Fruit fly (Drosophila melanogaster) whole organism, embryonic: ENCODE measurements around the gene drl.

Experiments used
- B-H1 ChIP-seq: fragments of 200-800 bp; sonication (Bioruptor generic); IDR thresholded peaks from 3 replicates; pipeline ENCODE4 v1.3.6; 2022; ENCODE audit warnings: missing biosample characterization, missing genetic modification characterization
- CG10979 ChIP-seq: fragments of 200-800 bp; sonication (Bioruptor generic); optimal IDR thresholded peaks from 2 replicates; lab custom pipeline; 2018; ENCODE audit warnings: missing biosample characterization, mild to moderate bottlenecking, missing genetic modification characterization, moderate library complexity
- CG1233 ChIP-seq: fragments of 200-800 bp; sonication (Bioruptor generic); optimal IDR thresholded peaks from 4 replicates; lab custom pipeline; 2018; ENCODE audit warnings: missing biosample characterization, mild to moderate bottlenecking, missing genetic modification characterization
- CG17361 ChIP-seq: fragments of 200-800 bp; sonication (Bioruptor generic); IDR thresholded peaks from 3 replicates; pipeline ENCODE4 v1.3.6; 2022; ENCODE audit warnings: missing biosample characterization, missing genetic modification characterization
- CG17385 ChIP-seq: fragments of 200-800 bp; sonication (Bioruptor generic); optimal IDR thresholded peaks from 3 replicates; lab custom pipeline; 2018; ENCODE audit warnings: missing biosample characterization, mild to moderate bottlenecking, missing genetic modification characterization
- CG17829 ChIP-seq: fragments of 200-800 bp; optimal IDR thresholded peaks from 2 replicates; lab custom pipeline; 2019; ENCODE audit warnings: missing biosample characterization, mild to moderate bottlenecking, missing genetic modification characterization, moderate library complexity
- CG18764 ChIP-seq: fragments of 200-800 bp; sonication (Bioruptor generic); optimal IDR thresholded peaks from 3 replicates; lab custom pipeline; 2016; ENCODE audit warnings: missing biosample characterization, missing genetic modification characterization
- CG2199 ChIP-seq: fragments of 200-800 bp; sonication (Bioruptor generic); IDR thresholded peaks from 3 replicates; pipeline ENCODE4 v1.3.6; 2022; ENCODE audit warnings: missing biosample characterization, missing genetic modification characterization
- CG30403 ChIP-seq: fragments of 200-800 bp; sonication (Bioruptor generic); optimal IDR thresholded peaks from 3 replicates; lab custom pipeline; 2016; ENCODE audit warnings: missing biosample characterization, missing genetic modification characterization
- CG31441 ChIP-seq: fragments of 200-800 bp; sonication (Bioruptor generic); IDR thresholded peaks from 2 replicates; pipeline ENCODE4 v1.3.6; 2022; ENCODE audit warnings: missing biosample characterization, missing genetic modification characterization
- CG7556 ChIP-seq: fragments of 200-800 bp; sonication (Bioruptor generic); optimal IDR thresholded peaks from 2 replicates; lab custom pipeline; 2017; ENCODE audit warnings: missing biosample characterization, mild to moderate bottlenecking, missing genetic modification characterization
- CG7786 ChIP-seq: fragments of 200-800 bp; sonication (Bioruptor generic); optimal IDR thresholded peaks from 2 replicates; lab custom pipeline; 2016; ENCODE audit warnings: missing biosample characterization, missing genetic modification characterization
- CG9817 ChIP-seq: fragments of 200-800 bp; sonication (Bioruptor generic); optimal IDR thresholded peaks from 2 replicates; lab custom pipeline; 2018; ENCODE audit warnings: missing biosample characterization, mild to moderate bottlenecking, missing genetic modification characterization, moderate library complexity
- Drgx ChIP-seq: fragments of 200-800 bp; sonication (Bioruptor generic); IDR thresholded peaks from 2 replicates; pipeline ENCODE4 v1.3.6; 2022; ENCODE audit warnings: missing biosample characterization, missing genetic modification characterization
- Ets65A ChIP-seq: fragments of 200-800 bp; sonication (Bioruptor generic); peaks from one replicate; lab custom pipeline; 2016; ENCODE audit warnings: missing biosample characterization, missing genetic modification characterization
- HLHmδ ChIP-seq: fragments of 200-800 bp; sonication (Bioruptor generic); optimal IDR thresholded peaks from 2 replicates; lab custom pipeline; 2018; ENCODE audit warnings: missing biosample characterization, mild to moderate bottlenecking, missing genetic modification characterization, moderate library complexity
- Hmr ChIP-seq: fragments of 200-800 bp; sonication (Bioruptor generic); optimal IDR thresholded peaks from 3 replicates; lab custom pipeline; 2017; ENCODE audit warnings: mild to moderate bottlenecking, missing biosample characterization, missing genetic modification reagents, missing genetic modification characterization
- Med ChIP-seq: fragments of 200-800 bp; sonication (Bioruptor generic); peaks from one replicate; lab custom pipeline; 2016; ENCODE audit warnings: missing biosample characterization, missing genetic modification characterization, mild to moderate bottlenecking, inconsistent platforms, moderate library complexity
- Myb ChIP-seq: fragments of 200-800 bp; sonication (Bioruptor generic); optimal IDR thresholded peaks from 2 replicates; lab custom pipeline; 2016; ENCODE audit warnings: missing biosample characterization, missing genetic modification characterization
- Oli ChIP-seq: fragments of 200-800 bp; sonication (Bioruptor generic); optimal IDR thresholded peaks from 2 replicates; lab custom pipeline; 2018; ENCODE audit warnings: missing biosample characterization, mild to moderate bottlenecking, missing genetic modification characterization, moderate library complexity
- Ptx1 ChIP-seq: fragments of 200-800 bp; sonication (Bioruptor generic); IDR thresholded peaks from 2 replicates; pipeline ENCODE4 v1.3.6; 2022; ENCODE audit warnings: missing biosample characterization, missing genetic modification characterization
- Spps ChIP-seq: fragments of 200-800 bp; sonication (Bioruptor generic); optimal IDR thresholded peaks from 2 replicates; lab custom pipeline; 2018; ENCODE audit warnings: missing biosample characterization, mild to moderate bottlenecking, missing genetic modification characterization
- Usf ChIP-seq: fragments of 200-800 bp; sonication (Bioruptor generic); optimal IDR thresholded peaks from 2 replicates; lab custom pipeline; 2017; ENCODE audit warnings: missing genotype, missing biosample characterization, missing genetic modification characterization
- ara ChIP-seq: fragments of 200-800 bp; sonication (Bioruptor generic); IDR thresholded peaks from 2 replicates; pipeline ENCODE4 v1.3.6; 2022; ENCODE audit warnings: missing biosample characterization, missing genetic modification characterization
- chinmo ChIP-seq: fragments of 200-800 bp; sonication (Bioruptor generic); IDR thresholded peaks from 4 replicates; pipeline ENCODE4 v1.3.6; 2022; ENCODE audit warnings: missing biosample characterization, missing genetic modification characterization; ENCODE audit not compliant: partially characterized antibody
- chm ChIP-seq: fragments of 200-800 bp; sonication (Bioruptor generic); IDR thresholded peaks from 2 replicates; pipeline ENCODE4 v1.3.6; 2022; ENCODE audit warnings: missing biosample characterization, missing genetic modification characterization
- ci ChIP-seq: fragments of 200-800 bp; sonication (Bioruptor generic); IDR thresholded peaks from 3 replicates; pipeline ENCODE4 v1.3.6; 2022; ENCODE audit warnings: missing biosample characterization, missing genetic modification characterization
- crol ChIP-seq: fragments of 200-800 bp; sonication (Bioruptor generic); IDR thresholded peaks from 2 replicates; pipeline ENCODE4 v1.3.6; 2022; ENCODE audit warnings: missing biosample characterization, missing genetic modification characterization
- dmrt99B ChIP-seq: fragments of 200-800 bp; sonication (Bioruptor generic); optimal IDR thresholded peaks from 2 replicates; lab custom pipeline; 2018; ENCODE audit warnings: missing biosample characterization, mild to moderate bottlenecking, missing genetic modification characterization, moderate library complexity
- exex ChIP-seq: fragments of 200-800 bp; sonication (Bioruptor generic); optimal IDR thresholded peaks from 4 replicates; lab custom pipeline; 2018; ENCODE audit warnings: missing biosample characterization, mild to moderate bottlenecking, missing genetic modification characterization, moderate library complexity
- gcm ChIP-seq: fragments of 200-800 bp; sonication (Bioruptor generic); optimal IDR thresholded peaks from 2 replicates; lab custom pipeline; 2019; ENCODE audit warnings: missing biosample characterization, mild to moderate bottlenecking, missing genetic modification characterization, moderate library complexity
- grau ChIP-seq: fragments of 200-800 bp; optimal IDR thresholded peaks from 3 replicates; lab custom pipeline; 2019; ENCODE audit warnings: missing biosample characterization, mild to moderate bottlenecking, missing genetic modification characterization, moderate library complexity
- grn ChIP-seq: fragments of 200-800 bp; sonication (Bioruptor generic); optimal IDR thresholded peaks from 3 replicates; lab custom pipeline; 2017; ENCODE audit warnings: missing biosample characterization, missing genetic modification characterization
- gsb-n ChIP-seq: fragments of 200-800 bp; sonication (Bioruptor generic); optimal IDR thresholded peaks from 3 replicates; lab custom pipeline; 2018; ENCODE audit warnings: missing biosample characterization, mild to moderate bottlenecking, missing genetic modification characterization
- ken ChIP-seq: fragments of 200-800 bp; sonication (Bioruptor generic); IDR thresholded peaks from 3 replicates; pipeline ENCODE4 v1.3.6; 2022; ENCODE audit warnings: missing biosample characterization, missing genetic modification characterization
- nerfin-1 ChIP-seq: fragments of 200-800 bp; sonication (Bioruptor generic); optimal IDR thresholded peaks from 3 replicates; lab custom pipeline; 2019; ENCODE audit warnings: missing biosample characterization, mild to moderate bottlenecking, missing genetic modification characterization, moderate library complexity
- otp ChIP-seq: fragments of 200-800 bp; sonication (Bioruptor generic); IDR thresholded peaks from 3 replicates; pipeline ENCODE4, ENCODE4 v1.3.6; 2022; ENCODE audit warnings: missing biosample characterization, missing genetic modification characterization
- pfk ChIP-seq: fragments of 200-800 bp; sonication (Bioruptor generic); optimal IDR thresholded peaks from 2 replicates; lab custom pipeline; 2018; ENCODE audit warnings: missing biosample characterization, mild to moderate bottlenecking, missing genetic modification characterization, moderate library complexity
- pho ChIP-seq: fragments of 200-800 bp; sonication (Bioruptor generic); optimal IDR thresholded peaks from 2 replicates; lab custom pipeline; 2016; ENCODE audit warnings: missing biosample characterization, missing genetic modification characterization
- phol ChIP-seq: fragments of 200-800 bp; sonication (Bioruptor generic); optimal IDR thresholded peaks from 3 replicates; lab custom pipeline; 2018; ENCODE audit warnings: missing biosample characterization, mild to moderate bottlenecking, missing genetic modification characterization, moderate library complexity
- row ChIP-seq: fragments of 200-800 bp; sonication (Bioruptor generic); IDR thresholded peaks from 3 replicates; pipeline ENCODE4 v1.3.6; 2022; ENCODE audit warnings: missing biosample characterization, missing genetic modification characterization
- sd ChIP-seq: fragments of 200-800 bp; sonication (Bioruptor generic); optimal IDR thresholded peaks from 3 replicates; lab custom pipeline; 2018; ENCODE audit warnings: missing biosample characterization, mild to moderate bottlenecking, missing genetic modification characterization, moderate library complexity
- seq ChIP-seq: fragments of 200-800 bp; sonication (Bioruptor generic); IDR thresholded peaks from 2 replicates; pipeline ENCODE4 v1.3.6; 2022; ENCODE audit warnings: missing biosample characterization, missing genetic modification characterization
- shn ChIP-seq: fragments of 200-800 bp; sonication (Bioruptor generic); optimal IDR thresholded peaks from 3 replicates; lab custom pipeline; 2016; ENCODE audit warnings: missing biosample characterization, missing genetic modification characterization
- sqz ChIP-seq: fragments of 200-800 bp; sonication (Bioruptor generic); optimal IDR thresholded peaks from 3 replicates; lab custom pipeline; 2018; ENCODE audit warnings: missing biosample characterization, mild to moderate bottlenecking, missing genetic modification characterization
- tgo ChIP-seq: fragments of 200-800 bp; sonication (Bioruptor generic); IDR thresholded peaks from 3 replicates; pipeline ENCODE4 v1.3.6; 2022; ENCODE audit warnings: missing biosample characterization, missing genetic modification characterization
- tin ChIP-seq: fragments of 200-800 bp; sonication (Bioruptor generic); optimal IDR thresholded peaks from 3 replicates; lab custom pipeline; 2016; ENCODE audit warnings: missing biosample characterization, missing genetic modification characterization
- twi ChIP-seq: fragments of 200-800 bp; optimal IDR thresholded peaks from 2 replicates; lab custom pipeline; 2019; ENCODE audit warnings: missing biosample characterization, mild to moderate bottlenecking, missing genetic modification characterization, moderate library complexity
- vvl ChIP-seq: fragments of 200-800 bp; sonication (Bioruptor generic); IDR thresholded peaks from 2 replicates; pipeline ENCODE4 v1.3.6; 2022; ENCODE audit warnings: missing biosample characterization, missing genetic modification characterization

Gene drl

DNA sequence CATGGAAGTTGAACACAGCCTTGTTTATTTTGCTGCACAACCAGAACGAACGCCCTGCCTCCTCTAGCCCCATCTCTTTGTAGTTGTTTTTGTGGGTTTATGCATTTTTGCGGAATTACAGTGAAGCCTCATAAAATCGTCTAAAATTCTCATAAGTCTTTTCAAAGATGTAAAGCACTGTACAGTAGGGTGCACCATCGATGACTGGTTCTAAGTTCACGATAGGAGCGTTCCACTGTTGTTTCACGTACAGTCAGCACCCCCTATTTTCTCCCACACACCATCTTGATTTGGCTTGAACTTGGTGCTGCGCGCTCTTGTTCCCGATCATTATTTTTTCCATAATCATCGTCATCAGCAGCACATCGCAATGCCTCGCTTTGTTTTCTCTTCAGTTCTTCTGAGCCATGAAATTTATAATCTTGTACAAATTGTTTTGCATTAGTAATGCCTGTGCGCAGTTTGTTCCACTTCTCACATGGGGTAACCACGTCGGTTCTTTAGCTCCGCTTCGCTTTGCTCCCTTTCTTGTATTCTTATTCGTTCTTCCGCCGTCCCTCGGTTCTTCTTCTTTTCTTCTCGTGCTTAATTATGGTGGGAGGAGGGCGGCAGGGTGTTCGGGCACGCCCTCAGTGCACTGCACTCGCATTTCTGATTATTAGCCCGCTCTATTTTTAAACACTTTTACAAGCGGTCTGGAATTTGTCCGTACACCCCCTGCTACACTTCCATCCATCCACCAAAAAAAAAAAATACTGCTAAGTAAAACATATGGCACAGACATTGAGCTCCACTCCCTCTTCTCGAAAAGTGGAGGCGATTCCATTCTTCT lies 26.8 kb upstream of the drl start:
- TF ChIP-seq CG31441: peak; percentile 27; the same call in 1 of the 2 replicates
- no peak for TF ChIP-seq B-H1 (GFP tag; lab: Robert Waterston, UW)
- TF ChIP-seq nerfin-1 (tag; lab: Kevin White, UChicago): peak; percentile 1
- TF ChIP-seq seq (GFP tag; lab: Robert Waterston, UW): 0 out of 2 replicates have a peak, but pooled peaks have one; percentile 18
- peak; percentile 16 for TF ChIP-seq CG7786 (GFP tag; lab: Kevin White, UChicago)
- no peak for TF ChIP-seq pho
- TF ChIP-seq crol (GFP tag; lab: Robert Waterston, UW): peak; percentile 65
- no peak for TF ChIP-seq Spps (tag; lab: Kevin White, UChicago)
- peak; percentile 21; the same call in 1 of the 2 replicates for TF ChIP-seq ara (GFP tag; lab: Robert Waterston, UW)
- TF ChIP-seq CG17385 (GFP tag; lab: Kevin White, UChicago): peak; percentile 61
- 0 out of 2 replicates have a peak, but pooled peaks have one; percentile 22 for TF ChIP-seq Drgx (GFP tag; lab: Robert Waterston, UW)
- no peak for TF ChIP-seq dmrt99B (tag; lab: Kevin White, UChicago)
- TF ChIP-seq CG18764 (GFP tag; lab: Kevin White, UChicago): no peak
- peak; percentile 12 for TF ChIP-seq phol
- TF ChIP-seq exex (tag; lab: Kevin White, UChicago): no peak
- no peak for TF ChIP-seq grn (GFP tag; lab: Kevin White, UChicago)
- TF ChIP-seq Ptx1 (GFP tag; lab: Robert Waterston, UW): 0 out of 2 replicates have a peak, but pooled peaks have one; percentile 22
- no peak for TF ChIP-seq CG9817 (tag; lab: Kevin White, UChicago)
- TF ChIP-seq CG2199 (GFP tag; lab: Robert Waterston, UW): peak; percentile 74; the same call in 1 of the 3 replicates
- TF ChIP-seq Usf (GFP tag; lab: Kevin White, UChicago): no peak
- no peak for TF ChIP-seq CG7556
- TF ChIP-seq tgo (GFP tag; lab: Robert Waterston, UW): no peak
- peak; percentile 17 for TF ChIP-seq twi (tag; lab: Kevin White, UChicago)
- TF ChIP-seq Myb (GFP tag; lab: Kevin White, UChicago): no peak
- TF ChIP-seq CG10979 (tag; lab: Kevin White, UChicago): no peak
- TF ChIP-seq vvl (GFP tag; lab: Robert Waterston, UW): 0 out of 2 replicates have a peak, but pooled peaks have one; percentile 6
- 0 out of 3 replicates have a peak, but pooled peaks have one; percentile 14 for TF ChIP-seq row (GFP tag; lab: Robert Waterston, UW)
- peak; percentile 90 for TF ChIP-seq pfk
- no peak for TF ChIP-seq CG17829 (tag; lab: Kevin White, UChicago)
- 0 out of 3 replicates have a peak, but pooled peaks have one; percentile 22 for TF ChIP-seq ken
- TF ChIP-seq otp (GFP tag; lab: Robert Waterston, UW): no peak
- no peak for TF ChIP-seq tin (GFP tag; lab: Kevin White, UChicago)
- TF ChIP-seq CG1233 (GFP tag; lab: Kevin White, UChicago): no peak
- 0 out of 4 replicates have a peak, but pooled peaks have one; percentile 16 for TF ChIP-seq chinmo (GFP tag; lab: Robert Waterston, UW)
- peak; percentile 14; the same call in 1 of the 3 replicates for TF ChIP-seq CG17361 (GFP tag; lab: Robert Waterston, UW)
- TF ChIP-seq HLHmδ (GFP tag; lab: Kevin White, UChicago): no peak
- peak; percentile 77 for TF ChIP-seq Med (GFP tag; lab: Kevin White, UChicago)
- peak; percentile 21 for TF ChIP-seq Oli (tag; lab: Kevin White, UChicago)
- TF ChIP-seq CG30403: peak; percentile 7
- peak; percentile 74 for TF ChIP-seq gsb-n (tag; lab: Kevin White, UChicago)
- peak; percentile 7 for TF ChIP-seq Ets65A (GFP tag; lab: Kevin White, UChicago)
- peak; percentile 86 for TF ChIP-seq grau (tag; lab: Kevin White, UChicago)
- TF ChIP-seq chm: no peak
- TF ChIP-seq sd (tag; lab: Kevin White, UChicago): peak; percentile 81
- 0 out of 3 replicates have a peak, but pooled peaks have one; percentile 18 for TF ChIP-seq ci
- TF ChIP-seq sqz (GFP tag; lab: Kevin White, UChicago): peak; percentile 23
- peak; percentile 18 for TF ChIP-seq Hmr (GFP tag; lab: Kevin White, UChicago)
- no peak for TF ChIP-seq shn (GFP tag; lab: Kevin White, UChicago)
- TF ChIP-seq gcm (GFP tag; lab: Kevin White, UChicago): no peak
- TF ChIP-seq, all 482 proteins: peak for 28
